Fruit fly (Drosophila melanogaster): ENCODE results near the gene CG11403.

Gene CG11403

dm6 chrX:1270655-1271054 is 31.0 kb upstream of the CG11403 start (continued):
- TF ChIP-seq CG11398 (GFP tag; optimal IDR thresholded peaks at IDR 0.05), result no peak
- TF ChIP-seq HmgZ (tag; optimal IDR thresholded peaks at IDR 0.05), result no peak
- peak; percentile 65 for TF ChIP-seq dysf (GFP tag; IDR thresholded peaks at IDR 0.05)
- TF ChIP-seq z (GFP tag; IDR thresholded peaks at IDR 0.05), result no peak
- peak; percentile 17; the same call in 1 of the 2 replicates for TF ChIP-seq MBD-R2 (GFP tag; IDR thresholded peaks at IDR 0.05)
- TF ChIP-seq rib (GFP tag; IDR thresholded peaks at IDR 0.05), result no peak
- no peak for TF ChIP-seq eyg (GFP tag; optimal IDR thresholded peaks at IDR 0.05)
- no peak for TF ChIP-seq chn (GFP tag; optimal IDR thresholded peaks at IDR 0.05)
- TF ChIP-seq CG13296 (GFP tag; optimal IDR thresholded peaks at IDR 0.05), result peak; percentile 38
- TF ChIP-seq sd (tag; optimal IDR thresholded peaks at IDR 0.05), result peak; percentile 31
- no peak for TF ChIP-seq CG2116 (GFP tag; optimal IDR thresholded peaks at IDR 0.05)
- TF ChIP-seq CG11504 (tag; optimal IDR thresholded peaks at IDR 0.05), result peak; percentile 73
- TF ChIP-seq CG7357 (GFP tag; IDR thresholded peaks at IDR 0.05), result no peak
- no peak for TF ChIP-seq D (optimal IDR thresholded peaks at IDR 0.05)
- peak; percentile 7 for TF ChIP-seq D (GFP tag; optimal IDR thresholded peaks at IDR 0.05)
- no peak for TF ChIP-seq CG1832 (GFP tag; optimal IDR thresholded peaks at IDR 0.05)
- no peak for TF ChIP-seq bbx (GFP tag; IDR thresholded peaks at IDR 0.05; ENCODE audit: partially characterized antibody)
- TF ChIP-seq vnd (GFP tag; IDR thresholded peaks at IDR 0.05; ENCODE audit: partially characterized antibody), result no peak
- peak; percentile 29 for TF ChIP-seq Nf-YB (GFP tag; optimal IDR thresholded peaks at IDR 0.05)
- peak; percentile 70 for TF ChIP-seq CG3281 (GFP tag; optimal IDR thresholded peaks at IDR 0.05)
- TF ChIP-seq cwo (GFP tag; optimal IDR thresholded peaks at IDR 0.05), result peak; percentile 43
- TF ChIP-seq Rfx (GFP tag; IDR thresholded peaks at IDR 0.05), result peak; percentile 62
- TF ChIP-seq ATbp (GFP tag; optimal IDR thresholded peaks at IDR 0.05), result peak; percentile 31
- no peak for TF ChIP-seq inv (GFP tag; IDR thresholded peaks at IDR 0.05; ENCODE audit: partially characterized antibody)
- no peak; the same call in 1 of the 2 replicates for TF ChIP-seq CG6272 (GFP tag; IDR thresholded peaks at IDR 0.05)
- TF ChIP-seq CG8281 (tag; optimal IDR thresholded peaks at IDR 0.05), result no peak
- peak; percentile 53 for TF ChIP-seq Oli (tag; optimal IDR thresholded peaks at IDR 0.05)
- TF ChIP-seq trem (tag; optimal IDR thresholded peaks at IDR 0.05), result peak; percentile 9
- no peak for TF ChIP-seq D19B (GFP tag; optimal IDR thresholded peaks at IDR 0.05)
- peak; percentile 52 for TF ChIP-seq CG3847 (GFP tag; IDR thresholded peaks at IDR 0.05)
- peak; percentile 63 for TF ChIP-seq kni (GFP tag; optimal IDR thresholded peaks at IDR 0.05)
- no peak for TF ChIP-seq CG3838 (GFP tag; optimal IDR thresholded peaks at IDR 0.05)
- TF ChIP-seq Abd-B (GFP tag; optimal IDR thresholded peaks at IDR 0.05), result peak; percentile 39
- no peak for TF ChIP-seq btn (GFP tag; optimal IDR thresholded peaks at IDR 0.05)
- TF ChIP-seq gce (GFP tag; IDR thresholded peaks at IDR 0.05), result no peak
- no peak for TF ChIP-seq CG11560 (tag; IDR thresholded peaks at IDR 0.05)
- no peak for TF ChIP-seq pros (GFP tag; optimal IDR thresholded peaks at IDR 0.05)
- no peak for TF ChIP-seq hb (GFP tag; IDR thresholded peaks at IDR 0.05; ENCODE audit: partially characterized antibody)
- TF ChIP-seq Dp (GFP tag; optimal IDR thresholded peaks at IDR 0.05), result no peak
- peak; percentile 20 for TF ChIP-seq CG15514 (GFP tag; optimal IDR thresholded peaks at IDR 0.05)
- TF ChIP-seq Hr3 (GFP tag; optimal IDR thresholded peaks at IDR 0.05), result peak; percentile 0
- no peak for TF ChIP-seq CG7963 (GFP tag; IDR thresholded peaks at IDR 0.05; ENCODE audit: partially characterized antibody)
- TF ChIP-seq Scr (GFP tag; IDR thresholded peaks at IDR 0.05; ENCODE audit: partially characterized antibody), result no peak
- TF ChIP-seq wor (GFP tag; IDR thresholded peaks at IDR 0.05), result no peak
- TF ChIP-seq CG6254 (GFP tag; optimal IDR thresholded peaks at IDR 0.05), result no peak
- TF ChIP-seq CG9817 (tag; optimal IDR thresholded peaks at IDR 0.05), result peak; percentile 52
- TF ChIP-seq gro (GFP tag; optimal IDR thresholded peaks at IDR 0.05), result no peak
- no peak for TF ChIP-seq CG32772 (GFP tag; IDR thresholded peaks at IDR 0.05)
- TF ChIP-seq CG15601 (tag; optimal IDR thresholded peaks at IDR 0.05), result no peak
- peak; percentile 49 for TF ChIP-seq sug (tag; optimal IDR thresholded peaks at IDR 0.05)
- TF ChIP-seq pnt (GFP tag; optimal IDR thresholded peaks at IDR 0.05), result no peak
